Worm (Caenorhabditis elegans) whole organism, L3 larva: ENCODE data around the gene T26H5.11.

Experiments
- ceh-16 ChIP-seq: sonication (generic microtip); optimal IDR thresholded peaks from 2 replicates; lab custom pipeline; 2017; ENCODE audit warnings: missing biosample characterization, missing genetic modification characterization
- egl-27 ChIP-seq: sonication (generic microtip); optimal IDR thresholded peaks from 4 replicates; lab custom pipeline; 2017; ENCODE audit warnings: missing biosample characterization, missing genetic modification reagents, missing genetic modification characterization
- mml-1 ChIP-seq: fragments of 150-350 bp; sonication (generic microtip); optimal IDR thresholded peaks from 3 replicates; lab custom pipeline; 2014; ENCODE audit warnings: missing biosample characterization, missing genetic modification characterization
- nhr-11 ChIP-seq: fragments of 150-350 bp; optimal IDR thresholded peaks from 2 replicates; lab custom pipeline; 2014; ENCODE audit warnings: missing biosample characterization, missing genetic modification characterization
- nhr-12 ChIP-seq: fragments of 150-350 bp; optimal IDR thresholded peaks from 2 replicates; lab custom pipeline; 2014; ENCODE audit warnings: missing biosample characterization, missing genetic modification characterization
- nhr-25 ChIP-seq: sonication (generic microtip); optimal IDR thresholded peaks from 2 replicates; lab custom pipeline; 2017; ENCODE audit warnings: missing biosample characterization, missing genetic modification characterization
- nhr-77 ChIP-seq: fragments of 150-350 bp; optimal IDR thresholded peaks from 2 replicates; lab custom pipeline; 2014; ENCODE audit warnings: missing biosample characterization, missing genetic modification characterization
- skn-1 ChIP-seq: fragments of 150-350 bp; optimal IDR thresholded peaks from 2 replicates; lab custom pipeline; 2014; ENCODE audit warnings: missing biosample characterization, missing genetic modification characterization

DNA sequence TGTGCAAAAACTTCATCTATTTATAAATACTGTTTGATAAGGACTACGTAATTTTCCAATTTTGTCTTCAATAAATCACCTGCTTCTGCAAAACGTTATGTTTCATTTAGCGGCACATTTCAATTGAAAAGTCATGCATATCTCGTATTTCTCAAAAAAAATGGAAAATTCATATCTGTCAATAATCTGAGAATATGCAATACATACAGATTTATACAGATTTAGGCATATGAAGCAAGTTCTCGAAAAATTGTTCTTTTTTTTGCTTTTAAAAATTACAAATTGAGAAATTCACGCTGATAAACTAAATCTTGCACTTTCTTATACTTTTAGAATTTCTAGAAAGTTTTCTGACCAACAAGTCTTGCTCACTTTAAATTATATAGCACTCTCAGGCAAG, at the start of gene T26H5.11:
- TF ChIP-seq mml-1 (tag; lab: Kevin White, UChicago) (no peak), nhr-25 (tag; lab: Kevin White, UChicago) (no peak), skn-1 (tag; lab: Kevin White, UChicago) (no peak), nhr-11 (tag; lab: Kevin White, UChicago) (no peak), egl-27 (tag; lab: Kevin White, UChicago) (no peak), ceh-16 (tag; lab: Kevin White, UChicago) (no peak), nhr-77 (tag; lab: Kevin White, UChicago) (no peak), nhr-12 (tag; lab: Kevin White, UChicago) (no peak)
